Worm (Caenorhabditis elegans) whole organism, L1 larva: Measurements from ENCODE around the gene F35D2.6.

Experiments used
- ceh-8 ChIP-seq: fragments of 200-800 bp; sonication (Bioruptor generic); optimal IDR thresholded peaks from 2 replicates; lab custom pipeline; 2018; ENCODE audit warnings: mild to moderate bottlenecking, missing genetic modification characterization, moderate library complexity, missing compliant biosample characterization
- elt-3 ChIP-seq, 6 experiments: fragments of 150-350 bp in 1 of 6; sonication (generic microtip); optimal IDR thresholded peaks; 2 replicates each; lab custom pipeline; 2017 to 2018; ENCODE audit warnings: missing biosample characterization in 6 of 6, missing genetic modification characterization in 6 of 6, inconsistent platforms in 1 of 6
- fos-1 ChIP-seq: fragments of 150-350 bp; optimal IDR thresholded peaks from 2 replicates; lab custom pipeline; 2014; ENCODE audit warnings: missing biosample characterization, missing genetic modification characterization
- lin-15B ChIP-seq: fragments of 150-350 bp; sonication (generic microtip); optimal IDR thresholded peaks from 3 replicates; lab custom pipeline; 2014; ENCODE audit warnings: missing biosample characterization, missing genetic modification characterization
- lin-35 ChIP-seq, 2 experiments: fragments of 150-350 bp; optimal IDR thresholded peaks; 2 replicates each; lab custom pipeline; 2014; ENCODE audit warnings: missing biosample characterization in 2 of 2, missing genetic modification characterization in 2 of 2, missing genetic modification reagents in 2 of 2
- nhr-11 ChIP-seq: fragments of 150-350 bp; optimal IDR thresholded peaks from 2 replicates; lab custom pipeline; 2014; ENCODE audit warnings: missing biosample characterization, missing genetic modification characterization
- nhr-28 ChIP-seq: fragments of 150-350 bp; optimal IDR thresholded peaks from 2 replicates; lab custom pipeline; 2014; ENCODE audit warnings: missing biosample characterization, missing genetic modification characterization
- nhr-90 ChIP-seq: sonication (generic microtip); optimal IDR thresholded peaks from 2 replicates; lab custom pipeline; 2016; ENCODE audit warnings: mild to moderate bottlenecking, missing genetic modification characterization, missing compliant biosample characterization; ENCODE audit not compliant: poor library complexity
- rnt-1 ChIP-seq: sonication (generic microtip); optimal IDR thresholded peaks from 2 replicates; lab custom pipeline; 2016; ENCODE audit warnings: mild to moderate bottlenecking, missing genetic modification characterization, moderate library complexity, missing compliant biosample characterization
- zag-1 ChIP-seq: fragments of 150-350 bp; optimal IDR thresholded peaks from 2 replicates; lab custom pipeline; 2014; ENCODE audit warnings: missing biosample characterization, missing genetic modification characterization
- ztf-4 ChIP-seq: fragments of 150-350 bp; optimal IDR thresholded peaks from 2 replicates; lab custom pipeline; 2014; ENCODE audit warnings: missing biosample characterization, missing genetic modification characterization

- TF ChIP-seq nhr-11 (no peak), lin-35 (GFP tag; optimal IDR thresholded peaks at IDR 0.05; lab: Kevin White, UChicago) (no peak), ztf-4 (no peak), rnt-1 (tag; lab: Kevin White, UChicago) (no peak), zag-1 (no peak), fos-1 (tag; lab: Kevin White, UChicago) (no peak), nhr-28 (tag; lab: Kevin White, UChicago) (no peak), elt-3 (tag; optimal IDR thresholded peaks at IDR 0.05; lab: Kevin White, UChicago) (no peak), lin-15B (tag; lab: Kevin White, UChicago) (no peak), nhr-90 (tag; lab: Kevin White, UChicago) (no peak), ceh-8 (GFP tag; lab: Kevin White, UChicago) (no peak)
These were observed 30.4 kb downstream of the F35D2.6 start, which contains the start of gene lips-17 for ce11 chrII:7607953-7608352.
